Fruit fly (Drosophila melanogaster) whole organism, embryonic: ENCODE data around the gene CecB.

Source experiments
- Abd-B ChIP-seq: fragments of 200-800 bp; sonication (Bioruptor generic); optimal IDR thresholded peaks from 2 replicates; lab custom pipeline; 2018; ENCODE audit warnings: missing biosample characterization, mild to moderate bottlenecking, missing genetic modification characterization, moderate library complexity
- CG1024 ChIP-seq: fragments of 200-800 bp; sonication (Bioruptor generic); IDR thresholded peaks from 2 replicates; pipeline ENCODE4 v1.3.6; 2022; ENCODE audit warnings: missing biosample characterization, missing genetic modification characterization
- CG10366 ChIP-seq: fragments of 200-800 bp; sonication (Bioruptor generic); IDR thresholded peaks from 2 replicates; pipeline ENCODE4 v1.3.6; 2022; ENCODE audit warnings: missing biosample characterization, missing genetic modification characterization
- CG11504 ChIP-seq: fragments of 200-800 bp; sonication (Bioruptor generic); optimal IDR thresholded peaks from 3 replicates; lab custom pipeline; 2019; ENCODE audit warnings: missing biosample characterization, mild to moderate bottlenecking, missing genetic modification characterization, moderate library complexity
- CG11560 ChIP-seq: fragments of 200-800 bp; sonication (Bioruptor generic); IDR thresholded peaks from 3 replicates; pipeline ENCODE4 v1.3.6; 2022; ENCODE audit warnings: missing biosample characterization, missing genetic modification characterization
- CG12071 ChIP-seq: fragments of 200-800 bp; sonication (Bioruptor generic); optimal IDR thresholded peaks from 3 replicates; lab custom pipeline; 2018; ENCODE audit warnings: missing biosample characterization, mild to moderate bottlenecking, missing genetic modification characterization
- CG12299 ChIP-seq: fragments of 200-800 bp; sonication (Bioruptor generic); optimal IDR thresholded peaks from 2 replicates; lab custom pipeline; 2018; ENCODE audit warnings: missing biosample characterization, mild to moderate bottlenecking, missing genetic modification characterization
- CG14965 ChIP-seq: fragments of 200-800 bp; sonication (Bioruptor generic); optimal IDR thresholded peaks from 2 replicates; lab custom pipeline; 2016; ENCODE audit warnings: missing biosample characterization, missing genetic modification characterization, borderline replicate concordance
- CG1602 ChIP-seq: fragments of 200-800 bp; sonication (Bioruptor generic); optimal IDR thresholded peaks from 3 replicates; lab custom pipeline; 2016; ENCODE audit warnings: missing biosample characterization, missing genetic modification characterization
- CG16813 ChIP-seq: fragments of 200-800 bp; sonication (Bioruptor generic); IDR thresholded peaks from 3 replicates; pipeline ENCODE4 v1.3.6; 2022; ENCODE audit warnings: missing biosample characterization, missing genetic modification characterization; ENCODE audit not compliant: partially characterized antibody
- CG16863 ChIP-seq: fragments of 200-800 bp; sonication (Bioruptor generic); optimal IDR thresholded peaks from 3 replicates; lab custom pipeline; 2016; ENCODE audit warnings: missing biosample characterization, missing genetic modification characterization
- CG17359 ChIP-seq: fragments of 200-800 bp; sonication (Bioruptor generic); optimal IDR thresholded peaks from 3 replicates; lab custom pipeline; 2018; ENCODE audit warnings: missing biosample characterization, mild to moderate bottlenecking, missing genetic modification characterization, moderate library complexity
- CG17568 ChIP-seq: fragments of 200-800 bp; sonication (Bioruptor generic); optimal IDR thresholded peaks from 2 replicates; lab custom pipeline; 2018; ENCODE audit warnings: missing biosample characterization, mild to moderate bottlenecking, missing genetic modification characterization, moderate library complexity
- CG17612 ChIP-seq: fragments of 200-800 bp; sonication (Bioruptor generic); IDR thresholded peaks from 2 replicates; pipeline ENCODE4 v1.3.6; 2022; ENCODE audit warnings: missing biosample characterization, missing genetic modification characterization
- CG2199 ChIP-seq: fragments of 200-800 bp; sonication (Bioruptor generic); IDR thresholded peaks from 3 replicates; pipeline ENCODE4 v1.3.6; 2022; ENCODE audit warnings: missing biosample characterization, missing genetic modification characterization
- CG2875 ChIP-seq: fragments of 200-800 bp; sonication (Bioruptor generic); optimal IDR thresholded peaks from 2 replicates; lab custom pipeline; 2017; ENCODE audit warnings: missing biosample characterization, mild to moderate bottlenecking, missing genetic modification characterization, missing genetic modification reagents
- CG31365 ChIP-seq: fragments of 200-800 bp; sonication (Bioruptor generic); optimal IDR thresholded peaks from 2 replicates; lab custom pipeline; 2018; ENCODE audit warnings: missing biosample characterization, mild to moderate bottlenecking, missing genetic modification characterization
- CG8281 ChIP-seq: fragments of 200-800 bp; sonication (Bioruptor generic); optimal IDR thresholded peaks from 2 replicates; lab custom pipeline; 2018; ENCODE audit warnings: missing biosample characterization, mild to moderate bottlenecking, missing genetic modification characterization, moderate library complexity
- CG8944 ChIP-seq: fragments of 200-800 bp; sonication (Bioruptor generic); optimal IDR thresholded peaks from 3 replicates; lab custom pipeline; 2016; ENCODE audit warnings: missing biosample characterization, missing genetic modification characterization
- CG9437 ChIP-seq: fragments of 200-800 bp; sonication (Bioruptor generic); optimal IDR thresholded peaks from 2 replicates; lab custom pipeline; 2018; ENCODE audit warnings: missing biosample characterization, mild to moderate bottlenecking, missing genetic modification characterization
- CG9609 ChIP-seq: fragments of 200-800 bp; sonication (Bioruptor generic); optimal IDR thresholded peaks from 3 replicates; lab custom pipeline; 2016; ENCODE audit warnings: missing biosample characterization, missing genetic modification characterization
- Camta ChIP-seq: fragments of 200-800 bp; sonication (Bioruptor generic); optimal IDR thresholded peaks from 2 replicates; lab custom pipeline; 2016; ENCODE audit warnings: missing biosample characterization, missing genetic modification characterization
- Doc3 ChIP-seq: fragments of 200-800 bp; sonication (Bioruptor generic); IDR thresholded peaks from 3 replicates; pipeline ENCODE4 v1.3.6; 2022; ENCODE audit warnings: missing biosample characterization, missing genetic modification characterization; ENCODE audit not compliant: partially characterized antibody
- Hsf ChIP-seq: fragments of 200-800 bp; sonication (Bioruptor generic); optimal IDR thresholded peaks from 3 replicates; lab custom pipeline; 2016; ENCODE audit warnings: missing biosample characterization, missing genetic modification characterization
- Lhr ChIP-seq: fragments of 200-800 bp; sonication (Bioruptor generic); optimal IDR thresholded peaks from 3 replicates; lab custom pipeline; 2017; ENCODE audit warnings: mild to moderate bottlenecking, missing biosample characterization, missing genetic modification reagents, missing genetic modification characterization
- MTF-1 ChIP-seq: fragments of 200-800 bp; sonication (Bioruptor generic); optimal IDR thresholded peaks from 2 replicates; lab custom pipeline; 2018; ENCODE audit warnings: missing biosample characterization, mild to moderate bottlenecking, missing genetic modification characterization, borderline replicate concordance
- Neu2 ChIP-seq: fragments of 200-800 bp; sonication (Bioruptor generic); optimal IDR thresholded peaks from 3 replicates; lab custom pipeline; 2016; ENCODE audit warnings: missing biosample characterization, missing genetic modification characterization, borderline replicate concordance
- Nf-YC ChIP-seq: fragments of 200-800 bp; optimal IDR thresholded peaks from 3 replicates; lab custom pipeline; 2019; ENCODE audit warnings: missing biosample characterization, mild to moderate bottlenecking, missing genetic modification characterization, moderate library complexity
- Sry-δ ChIP-seq: fragments of 200-800 bp; sonication (Bioruptor generic); optimal IDR thresholded peaks from 2 replicates; lab custom pipeline; 2016; ENCODE audit warnings: missing biosample characterization, missing genetic modification characterization
- Xbp1 ChIP-seq: fragments of 200-800 bp; sonication (Bioruptor generic); optimal IDR thresholded peaks from 3 replicates; lab custom pipeline; 2016; ENCODE audit warnings: missing biosample characterization, mild to moderate bottlenecking, missing genetic modification characterization
- Xrp1 ChIP-seq: fragments of 200-800 bp; sonication (Bioruptor generic); IDR thresholded peaks from 2 replicates; pipeline ENCODE4 v1.3.6; 2022; ENCODE audit warnings: missing biosample characterization, missing genetic modification characterization
- bab2 ChIP-seq: fragments of 200-800 bp; sonication (Bioruptor generic); optimal IDR thresholded peaks from 2 replicates; lab custom pipeline; 2016; ENCODE audit warnings: missing biosample characterization, missing genetic modification characterization
- dan ChIP-seq: fragments of 200-800 bp; sonication (Bioruptor generic); IDR thresholded peaks from 2 replicates; pipeline ENCODE4 v1.3.6; 2022; ENCODE audit warnings: missing biosample characterization, missing genetic modification characterization
- disco-r ChIP-seq: fragments of 200-800 bp; sonication (Bioruptor generic); optimal IDR thresholded peaks from 2 replicates; lab custom pipeline; 2016; ENCODE audit warnings: missing biosample characterization, missing genetic modification characterization
- dmrt11E ChIP-seq: fragments of 200-800 bp; sonication (Bioruptor generic); optimal IDR thresholded peaks from 3 replicates; lab custom pipeline; 2018; ENCODE audit warnings: missing biosample characterization, mild to moderate bottlenecking, missing genetic modification characterization, moderate library complexity
- fu2 ChIP-seq: fragments of 200-800 bp; sonication (Bioruptor generic); optimal IDR thresholded peaks from 2 replicates; lab custom pipeline; 2016; ENCODE audit warnings: missing biosample characterization, missing genetic modification characterization
- gem ChIP-seq: fragments of 200-800 bp; sonication (Bioruptor generic); optimal IDR thresholded peaks from 2 replicates; lab custom pipeline; 2019; ENCODE audit warnings: missing biosample characterization, mild to moderate bottlenecking, missing genetic modification characterization, moderate library complexity
- gsb ChIP-seq: fragments of 200-800 bp; sonication (Bioruptor generic); IDR thresholded peaks from 2 replicates; pipeline ENCODE4 v1.3.6; 2022; ENCODE audit warnings: missing biosample characterization, missing genetic modification characterization
- gsb-n ChIP-seq: fragments of 200-800 bp; sonication (Bioruptor generic); optimal IDR thresholded peaks from 3 replicates; lab custom pipeline; 2018; ENCODE audit warnings: missing biosample characterization, mild to moderate bottlenecking, missing genetic modification characterization
- jumu ChIP-seq: fragments of 200-800 bp; sonication (Bioruptor generic); optimal IDR thresholded peaks from 3 replicates; lab custom pipeline; 2016; ENCODE audit warnings: missing biosample characterization, missing genetic modification characterization
- kay ChIP-seq: fragments of 200-800 bp; sonication (Bioruptor generic); optimal IDR thresholded peaks from 2 replicates; lab custom pipeline; 2016; ENCODE audit warnings: missing biosample characterization, missing genetic modification characterization
- ken ChIP-seq: fragments of 200-800 bp; sonication (Bioruptor generic); IDR thresholded peaks from 3 replicates; pipeline ENCODE4 v1.3.6; 2022; ENCODE audit warnings: missing biosample characterization, missing genetic modification characterization
- onecut ChIP-seq: fragments of 200-800 bp; sonication (Bioruptor generic); IDR thresholded peaks from 2 replicates; pipeline ENCODE4 v1.3.6; 2022; ENCODE audit warnings: missing biosample characterization, missing genetic modification characterization
- prd ChIP-seq, 3 experiments: fragments of >200 bp in 2 of 3; fragments of 200-800 bp in 1 of 3; sonication (Bioruptor generic) in 1 of 3; optimal IDR thresholded peaks in 2 of 3; IDR thresholded peaks in 1 of 3; 2 replicates in 2 of 3; 3 replicates in 1 of 3; pipeline versions ENCODE4 v1.3.6 to Lab custom; 2017 to 2022; ENCODE audit warnings: missing biosample characterization in 1 of 3, missing genetic modification characterization in 1 of 3
- sc ChIP-seq, 3 experiments: fragments of >200 bp in 2 of 3; fragments of 200-800 bp in 1 of 3; sonication (Bioruptor generic) in 1 of 3; optimal IDR thresholded peaks; 2 replicates in 2 of 3; 3 replicates in 1 of 3; lab custom pipeline; 2017; ENCODE audit warnings: mild to moderate bottlenecking in 1 of 3, missing biosample characterization in 1 of 3, missing genetic modification characterization in 1 of 3, missing genetic modification reagents in 1 of 3
- schlank ChIP-seq: fragments of 200-800 bp; sonication (Bioruptor generic); optimal IDR thresholded peaks from 2 replicates; lab custom pipeline; 2018; ENCODE audit warnings: missing biosample characterization, mild to moderate bottlenecking, missing genetic modification characterization
- scrt ChIP-seq: fragments of 200-800 bp; sonication (Bioruptor generic); optimal IDR thresholded peaks from 2 replicates; lab custom pipeline; 2018; ENCODE audit warnings: missing biosample characterization, mild to moderate bottlenecking, missing genetic modification characterization, moderate library complexity
- tap ChIP-seq: fragments of 200-800 bp; optimal IDR thresholded peaks from 3 replicates; lab custom pipeline; 2019; ENCODE audit warnings: missing biosample characterization, mild to moderate bottlenecking, missing genetic modification characterization, moderate library complexity
- tio ChIP-seq: fragments of 200-800 bp; sonication (Bioruptor generic); optimal IDR thresholded peaks from 2 replicates; lab custom pipeline; 2017; ENCODE audit warnings: missing biosample characterization, missing genetic modification characterization, inconsistent platforms
- vnd ChIP-seq: fragments of 200-800 bp; sonication (Bioruptor generic); IDR thresholded peaks from 3 replicates; pipeline ENCODE4 v1.3.6; 2022; ENCODE audit warnings: missing biosample characterization, missing genetic modification characterization; ENCODE audit not compliant: partially characterized antibody

Gene CecB

dm6 chr3R:30198793-30199192 is 14.8 kb downstream of the CecB start (continued):
- TF ChIP-seq CG17568 (GFP tag; lab: Kevin White, UChicago) (no peak), jumu (GFP tag; lab: Kevin White, UChicago) (no peak), ken (GFP tag; lab: Robert Waterston, UW) (no peak), sc (optimal IDR thresholded peaks at IDR 0.05; lab: Kevin White, UChicago) (no peak), sc (GFP tag; optimal IDR thresholded peaks at IDR 0.05; lab: Kevin White, UChicago) (no peak), tap (tag; lab: Kevin White, UChicago) (no peak), disco-r (GFP tag; lab: Kevin White, UChicago) (no peak), Xbp1 (GFP tag; lab: Kevin White, UChicago) (no peak), gem (tag; lab: Kevin White, UChicago) (peak; percentile 10), CG11504 (tag; lab: Kevin White, UChicago) (no peak), Hsf (no peak), kay (no peak), prd (optimal IDR thresholded peaks at IDR 0.05; lab: Kevin White, UChicago) (no peak), prd (GFP tag; IDR thresholded peaks at IDR 0.05; lab: Robert Waterston, UW) (no peak), Abd-B (GFP tag; lab: Kevin White, UChicago) (no peak), CG14965 (GFP tag; lab: Kevin White, UChicago) (no peak), gsb (GFP tag; lab: Robert Waterston, UW) (no peak), CG17359 (tag; lab: Kevin White, UChicago) (no peak), Sry-δ (GFP tag; lab: Kevin White, UChicago) (no peak), schlank (peak; percentile 49), CG2199 (no peak), gsb-n (tag; lab: Kevin White, UChicago) (no peak), CG9437 (no peak), CG9609 (no peak), CG17612 (GFP tag; lab: Robert Waterston, UW) (no peak), dan (GFP tag; lab: Robert Waterston, UW) (no peak), MTF-1 (peak; percentile 43), fu2 (no peak), CG1024 (GFP tag; lab: Robert Waterston, UW) (no peak), CG12299 (no peak), CG8944 (no peak), onecut (no peak), Xrp1 (GFP tag; lab: Robert Waterston, UW) (0 out of 2 replicates have a peak, but pooled peaks have one; percentile 17), Neu2 (GFP tag; lab: Kevin White, UChicago) (no peak), CG12071 (GFP tag; lab: Kevin White, UChicago) (peak; percentile 43), vnd (GFP tag; lab: Robert Waterston, UW) (no peak), CG8281 (tag; lab: Kevin White, UChicago) (no peak), CG11560 (tag; lab: Robert Waterston, UW) (no peak), CG16863 (GFP tag; lab: Kevin White, UChicago) (no peak), dmrt11E (tag; lab: Kevin White, UChicago) (no peak), scrt (GFP tag; lab: Kevin White, UChicago) (peak; percentile 20), Nf-YC (tag; lab: Kevin White, UChicago) (no peak), CG31365 (tag; lab: Kevin White, UChicago) (no peak), CG1602 (GFP tag; lab: Kevin White, UChicago) (no peak), CG16813 (GFP tag; lab: Robert Waterston, UW) (no peak), Lhr (GFP tag; lab: Kevin White, UChicago) (no peak), bab2 (GFP tag; lab: Kevin White, UChicago) (no peak), tio (GFP tag; lab: Kevin White, UChicago) (no peak), Camta (GFP tag; lab: Kevin White, UChicago) (no peak), Doc3 (GFP tag; lab: Robert Waterston, UW) (no peak), CG10366 (GFP tag; lab: Robert Waterston, UW) (0 out of 2 replicates have a peak, but pooled peaks have one; percentile 14), CG2875 (GFP tag; lab: Kevin White, UChicago) (no peak)
